Worm (Caenorhabditis elegans) whole organism, L2 larva: ENCODE data around the gene lido-8.

Source experiments
- F13H6.1 ChIP-seq: sonication (generic microtip); optimal IDR thresholded peaks from 2 replicates; lab custom pipeline; 2016; ENCODE audit warnings: missing genetic modification characterization, missing compliant biosample characterization
- ZK546.5 ChIP-seq: sonication (generic microtip); optimal IDR thresholded peaks from 2 replicates; lab custom pipeline; 2017; ENCODE audit warnings: missing biosample characterization, missing genetic modification characterization
- blmp-1 ChIP-seq: sonication (generic microtip); optimal IDR thresholded peaks from 2 replicates; lab custom pipeline; 2017; ENCODE audit warnings: missing genetic modification characterization, mild to moderate bottlenecking, missing compliant biosample characterization, antibody characterized with exemption, moderate library complexity; ENCODE audit not compliant: insufficient read depth
- ceh-16 ChIP-seq: fragments of 150-350 bp; optimal IDR thresholded peaks from 2 replicates; lab custom pipeline; 2014; ENCODE audit warnings: missing biosample characterization, missing genetic modification characterization
- elt-1 ChIP-seq: fragments of 150-350 bp; optimal IDR thresholded peaks from 2 replicates; lab custom pipeline; 2014; ENCODE audit warnings: missing biosample characterization, missing genetic modification characterization
- lin-39 ChIP-seq: fragments of 150-350 bp; optimal IDR thresholded peaks from 2 replicates; lab custom pipeline; 2014; ENCODE audit warnings: missing biosample characterization, missing genetic modification reagents, missing genetic modification characterization
- mdl-1 ChIP-seq, 2 experiments: fragments of 150-350 bp in 1 of 2; sonication (generic microtip) in 1 of 2; optimal IDR thresholded peaks; 2 replicates each; lab custom pipeline; 2017; ENCODE audit warnings: missing biosample characterization in 2 of 2, missing genetic modification characterization in 2 of 2
- nhr-11 ChIP-seq: fragments of 150-350 bp; optimal IDR thresholded peaks from 2 replicates; lab custom pipeline; 2014; ENCODE audit warnings: missing biosample characterization, missing genetic modification characterization
- nhr-12 ChIP-seq: fragments of 150-350 bp; optimal IDR thresholded peaks from 2 replicates; lab custom pipeline; 2014; ENCODE audit warnings: missing biosample characterization, missing genetic modification characterization
- unc-62 ChIP-seq: fragments of 150-350 bp; optimal IDR thresholded peaks from 2 replicates; lab custom pipeline; 2014; ENCODE audit warnings: missing biosample characterization, missing genetic modification reagents, missing genetic modification characterization
- zag-1 ChIP-seq: fragments of 150-350 bp; optimal IDR thresholded peaks from 2 replicates; lab custom pipeline; 2014; ENCODE audit warnings: missing biosample characterization, missing genetic modification characterization

DNA sequence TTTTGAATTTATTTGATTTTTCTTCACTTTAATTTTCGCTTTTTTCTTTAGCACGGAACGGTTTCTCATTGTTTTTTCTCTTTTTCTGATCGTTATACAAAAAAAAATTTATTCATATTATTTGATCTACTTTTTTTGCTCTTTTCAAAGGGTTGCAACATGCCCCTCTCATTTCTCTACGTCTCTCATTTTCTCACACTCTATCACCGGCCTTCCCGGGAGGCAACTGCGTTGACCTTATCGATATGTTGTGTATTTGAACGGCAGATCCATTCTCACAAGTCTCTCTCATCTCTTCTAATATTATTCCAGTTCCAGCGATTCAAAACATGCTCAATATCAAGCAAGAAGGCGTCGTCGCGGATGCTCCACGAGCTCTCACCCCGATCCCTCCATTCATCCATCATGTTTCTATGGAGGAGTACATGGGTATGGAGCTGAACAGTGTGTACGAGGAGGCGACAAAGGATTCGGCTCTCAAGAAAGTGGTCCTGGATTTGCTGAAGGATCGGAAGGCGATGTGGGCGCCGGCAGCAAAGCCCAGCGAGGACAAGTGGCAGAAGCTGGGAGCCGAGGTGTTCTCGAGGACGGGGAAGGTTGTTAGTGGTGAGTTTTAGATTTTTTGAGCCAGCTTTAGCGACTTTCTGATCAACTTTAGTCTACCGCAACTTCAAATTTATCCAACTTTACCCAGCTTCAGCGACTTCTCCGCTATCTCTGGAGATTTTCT is 3.9 kb downstream of the lido-8 start, which contains the start of gene lido-9:
- no peak for TF ChIP-seq unc-62 (GFP tag; lab: Kevin White, UChicago)
- TF ChIP-seq ceh-16 (tag; lab: Kevin White, UChicago), result no peak
- TF ChIP-seq nhr-12 (tag; lab: Kevin White, UChicago), result no peak
- TF ChIP-seq zag-1 (tag; lab: Kevin White, UChicago), result no peak
- TF ChIP-seq mdl-1 (tag; optimal IDR thresholded peaks at IDR 0.05; lab: Kevin White, UChicago), result no peak
- no peak for TF ChIP-seq blmp-1
- TF ChIP-seq elt-1 (tag; lab: Kevin White, UChicago), result no peak
- no peak for TF ChIP-seq F13H6.1 (tag; lab: Kevin White, UChicago)
- TF ChIP-seq nhr-11 (tag; lab: Kevin White, UChicago), result no peak
- no peak for TF ChIP-seq lin-39
- no peak for TF ChIP-seq ZK546.5 (tag; lab: Kevin White, UChicago)
